Worm (Caenorhabditis elegans) whole organism, L4 larva: ENCODE measurements around the gene ecps-1.
A peak's percentile ranks its signal among the peaks of the same experiment; 100 is the strongest.

Experiments used
- F10B5.3 ChIP-seq: sonication (generic microtip); optimal IDR thresholded peaks from 2 replicates; lab custom pipeline; 2016; ENCODE audit warnings: mild to moderate bottlenecking, missing genetic modification characterization, missing compliant biosample characterization
- F37D6.2 ChIP-seq: sonication (generic microtip); optimal IDR thresholded peaks from 2 replicates; lab custom pipeline; 2016; ENCODE audit warnings: mild to moderate bottlenecking, missing genetic modification characterization, missing compliant biosample characterization
- R02D3.7 ChIP-seq: fragments of 150-350 bp; sonication (generic microtip); optimal IDR thresholded peaks from 3 replicates; lab custom pipeline; 2014; ENCODE audit warnings: missing biosample characterization, missing genetic modification characterization
- ZK337.2 ChIP-seq: fragments of 200-800 bp; sonication (Bioruptor generic); IDR thresholded peaks from 2 replicates; pipeline ENCODE4 v1.3.6; 2022; ENCODE audit warnings: missing genetic modification reagents, missing genetic modification characterization, missing compliant biosample characterization
- ZK546.5 ChIP-seq, 2 experiments: sonication (generic microtip); optimal IDR thresholded peaks; 2 replicates each; lab custom pipeline; 2017; ENCODE audit warnings: missing biosample characterization in 2 of 2, missing genetic modification characterization in 2 of 2
- aha-1 ChIP-seq: fragments of 150-350 bp; peaks from one replicate; lab custom pipeline; 2014; ENCODE audit warnings: missing biosample characterization, missing genetic modification characterization
- aly-2 ChIP-seq: sonication (generic microtip); optimal IDR thresholded peaks from 2 replicates; lab custom pipeline; 2018; ENCODE audit warnings: missing biosample characterization, missing genetic modification characterization
- ama-1 ChIP-seq: fragments of 150-350 bp; optimal IDR thresholded peaks from 2 replicates; lab custom pipeline; 2014; ENCODE audit warnings: inconsistent platforms, mixed read lengths
- arid-1 ChIP-seq: fragments of 200-800 bp; sonication (Bioruptor generic); conservative IDR thresholded peaks from 2 replicates; pipeline ENCODE4 v1.3.6; 2022; ENCODE audit warnings: missing genetic modification reagents, missing genetic modification characterization, missing compliant biosample characterization
- ceh-20 ChIP-seq: fragments of 200-800 bp; sonication (Bioruptor generic); IDR thresholded peaks from 2 replicates; pipeline ENCODE4 v1.3.6; 2022; ENCODE audit warnings: missing genetic modification reagents, missing genetic modification characterization, missing compliant biosample characterization
- ceh-28 ChIP-seq: fragments of 150-350 bp; optimal IDR thresholded peaks from 2 replicates; lab custom pipeline; 2014; ENCODE audit warnings: missing biosample characterization, missing genetic modification reagents, missing genetic modification characterization
- ceh-32 ChIP-seq: sonication (generic microtip); optimal IDR thresholded peaks from 2 replicates; lab custom pipeline; 2016; ENCODE audit warnings: mild to moderate bottlenecking, missing genetic modification characterization, missing compliant biosample characterization; ENCODE audit not compliant: poor library complexity
- ceh-62 ChIP-seq: sonication (generic microtip); optimal IDR thresholded peaks from 2 replicates; lab custom pipeline; 2017; ENCODE audit warnings: missing biosample characterization, missing genetic modification characterization
- ceh-82 ChIP-seq: sonication (generic microtip); optimal IDR thresholded peaks from 2 replicates; lab custom pipeline; 2017; ENCODE audit warnings: missing biosample characterization, missing genetic modification characterization
- cey-2 ChIP-seq: sonication (generic microtip); optimal IDR thresholded peaks from 3 replicates; lab custom pipeline; 2017; ENCODE audit warnings: missing genetic modification characterization, mild to moderate bottlenecking, missing compliant biosample characterization, antibody characterized with exemption, borderline replicate concordance; ENCODE audit not compliant: insufficient read depth
- ctbp-1 ChIP-seq: fragments of 200-800 bp; sonication (Bioruptor generic); IDR thresholded peaks from 2 replicates; pipeline ENCODE4 v1.3.6; 2022; ENCODE audit warnings: missing genetic modification reagents, missing genetic modification characterization, missing compliant biosample characterization
- daf-16 ChIP-seq, 3 experiments: sonication (generic microtip); optimal IDR thresholded peaks; 2 replicates each; lab custom pipeline; 2016 to 2017; ENCODE audit warnings: missing genetic modification characterization in 3 of 3, missing genetic modification reagents in 3 of 3, mild to moderate bottlenecking in 2 of 3, missing compliant biosample characterization in 2 of 3, missing biosample characterization in 1 of 3, moderate library complexity in 1 of 3
- daf-8 ChIP-seq: fragments of 200-800 bp; sonication (Bioruptor generic); IDR thresholded peaks from 2 replicates; pipeline ENCODE4 v1.3.6; 2022; ENCODE audit warnings: missing genetic modification characterization, missing compliant biosample characterization
- dmd-6 ChIP-seq: fragments of 200-800 bp; sonication (Bioruptor generic); IDR thresholded peaks from 2 replicates; pipeline ENCODE4 v1.3.6; 2022; ENCODE audit warnings: missing genetic modification reagents, missing genetic modification characterization, missing compliant biosample characterization
- dmd-8 ChIP-seq: fragments of 200-800 bp; sonication (Bioruptor generic); IDR thresholded peaks from 2 replicates; pipeline ENCODE4 v1.3.6; 2022; ENCODE audit warnings: missing genetic modification characterization, missing compliant biosample characterization
- dpl-1 ChIP-seq: fragments of 150-350 bp; optimal IDR thresholded peaks from 2 replicates; lab custom pipeline; 2014; ENCODE audit warnings: missing biosample characterization, missing genetic modification reagents, missing genetic modification characterization
- fkh-10 ChIP-seq: fragments of 150-350 bp; optimal IDR thresholded peaks from 2 replicates; lab custom pipeline; 2014; ENCODE audit warnings: missing biosample characterization, missing genetic modification reagents, missing genetic modification characterization
- hlh-11 ChIP-seq: fragments of 200-800 bp; sonication (Bioruptor generic); optimal IDR thresholded peaks from 2 replicates; lab custom pipeline; 2018; ENCODE audit warnings: mild to moderate bottlenecking, missing genetic modification characterization, missing compliant biosample characterization
- hlh-30 ChIP-seq: sonication (generic microtip); optimal IDR thresholded peaks from 2 replicates; lab custom pipeline; 2017; ENCODE audit warnings: antibody characterized with exemption, mild to moderate bottlenecking, missing genetic modification characterization, missing compliant biosample characterization; ENCODE audit not compliant: insufficient read depth
- hmg-1.1 ChIP-seq: fragments of 200-800 bp; sonication (Bioruptor generic); IDR thresholded peaks from 2 replicates; pipeline ENCODE4 v1.3.6; 2022; ENCODE audit warnings: missing genetic modification reagents, missing genetic modification characterization, missing compliant biosample characterization
- jun-1 ChIP-seq: fragments of 150-350 bp; optimal IDR thresholded peaks from 2 replicates; lab custom pipeline; 2014; ENCODE audit warnings: missing biosample characterization, missing genetic modification reagents, missing genetic modification characterization
- lin-29 ChIP-seq: fragments of 200-800 bp; sonication (Bioruptor generic); IDR thresholded peaks from 2 replicates; pipeline ENCODE4 v1.3.6; 2022; ENCODE audit warnings: missing genetic modification reagents, missing genetic modification characterization, missing compliant biosample characterization
- lin-38 ChIP-seq: fragments of 200-800 bp; sonication (Bioruptor generic); IDR thresholded peaks from 2 replicates; pipeline ENCODE4 v1.3.6; 2022; ENCODE audit warnings: missing genetic modification reagents, missing genetic modification characterization, missing compliant biosample characterization
- lir-3 ChIP-seq: sonication (generic microtip); optimal IDR thresholded peaks from 2 replicates; lab custom pipeline; 2016; ENCODE audit warnings: mild to moderate bottlenecking, missing genetic modification characterization, missing compliant biosample characterization
- mdl-1 ChIP-seq, 2 experiments: fragments of 150-350 bp in 1 of 2; sonication (generic microtip) in 1 of 2; optimal IDR thresholded peaks; 2 replicates each; lab custom pipeline; 2014 to 2017; ENCODE audit warnings: missing biosample characterization in 2 of 2, missing genetic modification characterization in 2 of 2
- mep-1 ChIP-seq: fragments of 150-350 bp; sonication (generic microtip); optimal IDR thresholded peaks from 3 replicates; lab custom pipeline; 2014; ENCODE audit warnings: missing biosample characterization, missing genetic modification characterization
- mes-2 ChIP-seq: sonication (generic microtip); optimal IDR thresholded peaks from 2 replicates; lab custom pipeline; 2016; ENCODE audit warnings: missing genotype, mild to moderate bottlenecking, missing genetic modification characterization, missing compliant biosample characterization; ENCODE audit not compliant: poor library complexity, severe bottlenecking
- nhr-11 ChIP-seq: fragments of 150-350 bp; optimal IDR thresholded peaks from 2 replicates; lab custom pipeline; 2014; ENCODE audit warnings: missing biosample characterization, missing genetic modification characterization
- nhr-25 ChIP-seq: sonication (generic microtip); optimal IDR thresholded peaks from 2 replicates; lab custom pipeline; 2017; ENCODE audit warnings: missing genetic modification characterization, mild to moderate bottlenecking, missing compliant biosample characterization, antibody characterized with exemption, moderate library complexity, borderline replicate concordance; ENCODE audit not compliant: insufficient read depth
- nhr-42 ChIP-seq: fragments of 200-800 bp; sonication (Bioruptor generic); IDR thresholded peaks from 2 replicates; pipeline ENCODE4 v1.3.6; 2022; ENCODE audit warnings: missing genetic modification characterization, missing compliant biosample characterization
- rbr-2 ChIP-seq: sonication (generic microtip); optimal IDR thresholded peaks from 2 replicates; lab custom pipeline; 2016; ENCODE audit warnings: missing genotype, missing genetic modification characterization, missing compliant biosample characterization
- saeg-2 ChIP-seq: fragments of 200-800 bp; sonication (Bioruptor generic); IDR thresholded peaks from 2 replicates; pipeline ENCODE4 v1.3.6; 2022; ENCODE audit warnings: missing genetic modification reagents, missing genetic modification characterization, missing compliant biosample characterization
- sdz-12 ChIP-seq: fragments of 200-800 bp; sonication (Bioruptor generic); optimal IDR thresholded peaks from 2 replicates; lab custom pipeline; 2018; ENCODE audit warnings: mild to moderate bottlenecking, missing genetic modification characterization, missing compliant biosample characterization
- set-16 ChIP-seq: fragments of 200-800 bp; sonication (Bioruptor generic); IDR thresholded peaks from 2 replicates; pipeline ENCODE4 v1.3.6; 2022; ENCODE audit warnings: missing genetic modification reagents, missing genetic modification characterization, missing compliant biosample characterization
- snpc-1.2 ChIP-seq: fragments of 200-800 bp; sonication (Bioruptor generic); IDR thresholded peaks from 2 replicates; pipeline ENCODE4 v1.3.6; 2022; ENCODE audit warnings: missing genetic modification reagents, missing genetic modification characterization, missing compliant biosample characterization
- snpc-4 ChIP-seq: fragments of 150-350 bp; optimal IDR thresholded peaks from 2 replicates; lab custom pipeline; 2014; ENCODE audit warnings: missing biosample characterization, missing genetic modification characterization
- tra-1 ChIP-seq: fragments of 200-800 bp; sonication (Bioruptor generic); IDR thresholded peaks from 2 replicates; pipeline ENCODE4 v1.3.6; 2022; ENCODE audit warnings: missing genetic modification reagents, missing genetic modification characterization, missing compliant biosample characterization
- unc-39 ChIP-seq: sonication (generic microtip); optimal IDR thresholded peaks from 2 replicates; lab custom pipeline; 2017; ENCODE audit warnings: missing biosample characterization, missing genetic modification characterization
- vab-7 ChIP-seq: fragments of 200-800 bp; sonication (Bioruptor generic); IDR thresholded peaks from 2 replicates; pipeline ENCODE4 v1.3.6; 2022; ENCODE audit warnings: missing genetic modification reagents, missing genetic modification characterization, missing compliant biosample characterization
- zag-1 ChIP-seq: fragments of 150-350 bp; optimal IDR thresholded peaks from 2 replicates; lab custom pipeline; 2014; ENCODE audit warnings: missing biosample characterization, missing genetic modification characterization
- zfp-2 ChIP-seq: sonication (generic microtip); optimal IDR thresholded peaks from 2 replicates; lab custom pipeline; 2016; ENCODE audit warnings: mild to moderate bottlenecking, missing genetic modification characterization, missing compliant biosample characterization
- zip-2 ChIP-seq: fragments of 150-350 bp; optimal IDR thresholded peaks from 2 replicates; lab custom pipeline; 2014; ENCODE audit warnings: missing biosample characterization, missing genetic modification characterization
- ztf-11 ChIP-seq: fragments of 150-350 bp; optimal IDR thresholded peaks from 2 replicates; lab custom pipeline; 2014; ENCODE audit warnings: missing biosample characterization, missing genetic modification characterization
- ztf-7 ChIP-seq: fragments of 150-350 bp; optimal IDR thresholded peaks from 2 replicates; lab custom pipeline; 2014; ENCODE audit warnings: missing biosample characterization, missing genetic modification characterization

Gene ecps-1

DNA sequence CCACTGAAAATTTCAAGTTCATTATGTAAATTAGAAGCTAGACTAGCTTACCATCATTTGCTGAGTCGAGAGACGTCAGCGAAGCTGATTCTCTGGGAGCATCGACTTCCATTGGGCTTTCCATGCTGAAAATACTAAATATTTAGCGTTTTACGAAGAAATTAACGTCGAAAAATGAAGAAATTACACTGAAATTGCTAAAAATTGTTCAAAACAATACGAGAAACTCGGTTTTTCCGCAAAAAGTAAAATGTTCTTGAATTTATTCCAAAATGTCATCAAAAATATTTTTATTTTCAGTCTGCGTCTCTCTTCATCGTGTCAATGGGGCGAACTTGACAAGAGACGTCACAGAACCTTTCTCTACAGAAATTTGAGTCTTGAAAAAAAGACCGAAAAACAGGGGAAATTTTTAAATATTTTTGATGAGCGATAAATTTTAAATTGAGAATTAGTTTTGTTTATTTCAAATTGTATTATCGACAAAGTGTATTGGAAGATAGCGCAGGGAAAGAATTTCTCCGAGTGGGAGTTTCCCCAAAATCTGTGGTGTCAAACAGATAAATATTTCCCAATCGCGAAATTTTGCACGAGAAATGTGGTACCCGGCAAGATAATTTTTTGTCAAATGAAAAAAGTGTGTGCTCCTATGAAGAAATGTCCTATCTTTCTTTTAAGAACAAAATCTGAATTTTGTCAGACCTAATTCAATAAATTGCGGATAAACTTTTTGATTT lies at the start of gene ecps-1 (continued):
- TF ChIP-seq saeg-2 (GFP tag; lab: Robert Waterston, UW) = no peak
- no peak for TF ChIP-seq daf-8 (GFP tag; lab: Robert Waterston, UW)
- TF ChIP-seq set-16 (GFP tag; lab: Robert Waterston, UW) = no peak
- peak; percentile 90 for TF ChIP-seq tra-1 (GFP tag; lab: Robert Waterston, UW)
- no peak for TF ChIP-seq ctbp-1
- TF ChIP-seq mes-2 = peak; percentile 98
- TF ChIP-seq ZK546.5 (tag; optimal IDR thresholded peaks at IDR 0.05; lab: Kevin White, UChicago) = no peak
- TF ChIP-seq ceh-32 = no peak
- no peak for TF ChIP-seq aly-2 (tag; lab: Kevin White, UChicago)
- TF ChIP-seq zag-1 (tag; lab: Kevin White, UChicago) = no peak
- no peak for TF ChIP-seq snpc-4
- TF ChIP-seq F37D6.2 (tag; lab: Kevin White, UChicago) = peak; percentile 24
- TF ChIP-seq lin-38 (GFP tag; lab: Robert Waterston, UW) = peak; percentile 99
- TF ChIP-seq nhr-42 (GFP tag; lab: Robert Waterston, UW) = peak; percentile 78
- TF ChIP-seq cey-2 = no peak
- TF ChIP-seq daf-16 (GFP tag; optimal IDR thresholded peaks at IDR 0.05; lab: Kevin White, UChicago) = no peak
- TF ChIP-seq daf-16 (tag; optimal IDR thresholded peaks at IDR 0.05; lab: Kevin White, UChicago) = peak; percentile 53
- no peak for TF ChIP-seq ama-1 (lab: Kevin White, UChicago)
- TF ChIP-seq mdl-1 (tag; optimal IDR thresholded peaks at IDR 0.05; lab: Kevin White, UChicago) = peak; percentile 61 to 75
- peak; percentile 77 for TF ChIP-seq ZK337.2 (GFP tag; lab: Robert Waterston, UW)
- peak; percentile 26 for TF ChIP-seq fkh-10 (GFP tag; lab: Kevin White, UChicago)
- peak; percentile 75 for TF ChIP-seq hmg-1.1
- peak; percentile 56 for TF ChIP-seq jun-1
- peak; percentile 70; the same call in 1 of the 2 replicates for TF ChIP-seq ceh-20
- 0 out of 2 replicates have a peak, but pooled peaks have one; percentile 38 for TF ChIP-seq snpc-1.2 (GFP tag; lab: Robert Waterston, UW)
- TF ChIP-seq ceh-62 (tag; lab: Kevin White, UChicago) = no peak
- no peak for TF ChIP-seq R02D3.7
- TF ChIP-seq ztf-11 (tag; lab: Kevin White, UChicago) = no peak
- peak; percentile 94 for TF ChIP-seq mep-1
- TF ChIP-seq arid-1 (GFP tag; lab: Robert Waterston, UW) = peak; percentile 86
- no peak for TF ChIP-seq zfp-2 (tag; lab: Kevin White, UChicago)
- no peak for TF ChIP-seq lin-29 (GFP tag; lab: Robert Waterston, UW)
- peak; percentile 28 for TF ChIP-seq nhr-25 (tag; lab: Kevin White, UChicago)
- no peak for TF ChIP-seq hlh-30 (tag; lab: Kevin White, UChicago)
- TF ChIP-seq hlh-11 (tag; lab: Kevin White, UChicago) = peak; percentile 70

DNA sequence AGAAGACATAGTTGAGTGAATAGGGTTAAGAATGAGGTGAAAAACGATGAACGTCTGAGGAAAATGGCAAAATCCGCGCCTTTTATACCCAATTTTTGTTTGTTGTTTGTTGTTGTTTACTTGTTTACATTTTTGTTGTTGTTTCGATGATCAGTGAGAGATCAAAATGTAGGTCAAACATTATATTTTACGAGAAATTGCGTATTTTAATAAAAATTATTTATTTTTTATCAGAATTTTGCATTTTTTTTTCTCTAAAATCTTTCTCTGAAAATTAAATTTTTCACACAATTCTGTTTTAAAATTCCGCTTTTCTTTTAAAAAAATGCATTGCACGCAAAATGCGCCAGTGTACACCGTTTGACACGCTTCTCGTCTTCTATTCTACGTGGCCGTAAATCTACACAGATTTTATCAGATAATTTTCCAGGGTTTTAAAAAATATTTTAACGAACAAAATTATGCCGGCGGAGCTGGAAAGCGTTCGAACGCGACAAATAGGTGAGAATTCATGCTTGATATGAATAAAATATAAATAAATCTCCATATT lies 46.4 kb upstream of the ecps-1 start, which contains the start of the genes sip-1 and sly-1:
Gene sip-1 (minus strand): TSS at position 103 of the 550 bp plus-strand sequence.
Gene sly-1 (plus strand): TSS at position 360 of the 550 bp plus-strand sequence.
- TF ChIP-seq vab-7 (no peak), aha-1 (tag; lab: Kevin White, UChicago) (peak; percentile 78), jun-1 (no peak), dmd-8 (GFP tag; lab: Robert Waterston, UW) (no peak), ceh-20 (no peak), dmd-6 (GFP tag; lab: Robert Waterston, UW) (peak; percentile 27; the same call in 1 of the 2 replicates), ceh-32 (no peak), saeg-2 (GFP tag; lab: Robert Waterston, UW) (no peak), lir-3 (tag; lab: Kevin White, UChicago) (no peak), unc-39 (tag; lab: Kevin White, UChicago) (no peak), sdz-12 (no peak), ztf-7 (tag; lab: Kevin White, UChicago) (peak; percentile 53), F37D6.2 (tag; lab: Kevin White, UChicago) (peak; percentile 19), lin-29 (GFP tag; lab: Robert Waterston, UW) (no peak), ceh-82 (no peak), ceh-28 (tag; lab: Kevin White, UChicago) (no peak), F10B5.3 (tag; lab: Kevin White, UChicago) (no peak), zag-1 (tag; lab: Kevin White, UChicago) (no peak), nhr-11 (no peak), hlh-30 (tag; lab: Kevin White, UChicago) (peak; percentile 80), zip-2 (peak; percentile 33), dpl-1 (GFP tag; lab: Kevin White, UChicago) (peak; percentile 94), rbr-2 (tag; lab: Kevin White, UChicago) (peak; percentile 75)
